Worm (Caenorhabditis elegans): Measurements from ENCODE around the gene wip-1.

DNA sequence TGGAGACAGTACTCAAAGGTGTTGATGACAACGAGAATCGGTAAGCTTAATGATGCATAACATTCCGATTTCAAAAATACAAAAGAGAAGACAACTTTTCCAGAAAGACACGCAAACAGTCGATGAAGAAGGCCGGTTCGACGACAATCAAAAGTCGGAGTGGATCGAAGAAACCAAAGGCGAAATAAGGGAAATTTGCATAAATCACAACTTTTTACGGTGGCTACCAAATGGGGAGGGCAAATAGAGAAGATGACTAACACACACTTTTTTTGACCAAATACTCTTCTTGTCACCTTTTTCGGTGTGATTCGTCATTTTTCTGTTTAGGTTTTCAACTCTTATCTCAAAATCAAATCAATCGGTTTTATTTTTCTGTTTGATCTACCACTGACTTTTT is 17.7 kb downstream of the wip-1 start, which contains the start of gene C45G9.6:
- TF ChIP-seq C08G9.2 (tag; optimal IDR thresholded peaks at IDR 0.05), result no peak
- TF ChIP-seq F13H6.1 (tag; optimal IDR thresholded peaks at IDR 0.05), result no peak
- no peak for TF ChIP-seq tbx-7 (tag; optimal IDR thresholded peaks at IDR 0.05)

All from whole organism, late embryonic.